Fruit fly (Drosophila melanogaster): ENCODE measurements around the gene Ccp84Ag.

Gene Ccp84Ag

dm6 chr3R:6665117-6665654 is 21.3 kb upstream of the Ccp84Ag start:
- TF ChIP-seq vri (GFP tag; optimal IDR thresholded peaks at IDR 0.05) (no peak), CG11294 (GFP tag; IDR thresholded peaks at IDR 0.05) (peak; percentile 11; the same call in 1 of the 2 replicates), fkh (GFP tag; optimal IDR thresholded peaks at IDR 0.05) (peak; percentile 87), eg (GFP tag; IDR thresholded peaks at IDR 0.05) (no peak), CG34406 (GFP tag; optimal IDR thresholded peaks at IDR 0.05) (no peak), CG10669 (GFP tag; optimal IDR thresholded peaks at IDR 0.05) (no peak), CG6276 (GFP tag; optimal IDR thresholded peaks at IDR 0.05) (peak; percentile 23), Hr4 (GFP tag; optimal IDR thresholded peaks at IDR 0.05) (peak; percentile 25), dsx (GFP tag; optimal IDR thresholded peaks at IDR 0.05; ENCODE audit: poor library complexity, severe bottlenecking) (peak; percentile 50), Ets96B (tag; optimal IDR thresholded peaks at IDR 0.05) (no peak), Smox (GFP tag; optimal IDR thresholded peaks at IDR 0.05) (no peak), OdsH (GFP tag; optimal IDR thresholded peaks at IDR 0.05) (no peak), ss (GFP tag; optimal IDR thresholded peaks at IDR 0.05) (no peak), CG6163 (GFP tag; IDR thresholded peaks at IDR 0.05) (no peak), Eip78C (GFP tag) (no peak)

dm6 chr3R:6667245-6667644 is 19.3 kb upstream of the Ccp84Ag start:
- TF ChIP-seq CG1621 (tag; optimal IDR thresholded peaks at IDR 0.05) (no peak), svp (GFP tag) (no peak), fkh (GFP tag; optimal IDR thresholded peaks at IDR 0.05) (peak; percentile 88), CG6276 (GFP tag; optimal IDR thresholded peaks at IDR 0.05) (no peak), Sox14 (GFP tag; optimal IDR thresholded peaks at IDR 0.05) (no peak), acj6 (GFP tag; optimal IDR thresholded peaks at IDR 0.05) (no peak), Smox (GFP tag; optimal IDR thresholded peaks at IDR 0.05) (no peak)

dm6 chr3R:6668234-6668633 is 18.3 kb upstream of the Ccp84Ag start:
- TF ChIP-seq CG31627 (GFP tag; optimal IDR thresholded peaks at IDR 0.05): no peak
- no peak for TF ChIP-seq pdm3 (GFP tag; optimal IDR thresholded peaks at IDR 0.05)
- TF ChIP-seq CG7368 (GFP tag; optimal IDR thresholded peaks at IDR 0.05): no peak
- no peak for TF ChIP-seq achi (GFP tag; optimal IDR thresholded peaks at IDR 0.05)
- TF ChIP-seq fd85E (GFP tag; optimal IDR thresholded peaks at IDR 0.05): no peak
- no peak for TF ChIP-seq fd59A (GFP tag; optimal IDR thresholded peaks at IDR 0.05)
- no peak for TF ChIP-seq CG8119 (GFP tag; IDR thresholded peaks at IDR 0.05)
- no peak for TF ChIP-seq CG11902 (GFP tag; optimal IDR thresholded peaks at IDR 0.05)
- TF ChIP-seq CG3032 (tag; optimal IDR thresholded peaks at IDR 0.05): no peak
- no peak for TF ChIP-seq Smox (GFP tag; optimal IDR thresholded peaks at IDR 0.05)
- TF ChIP-seq CG1621 (tag; optimal IDR thresholded peaks at IDR 0.05): no peak
- no peak for TF ChIP-seq OdsH (GFP tag; optimal IDR thresholded peaks at IDR 0.05)
- no peak for TF ChIP-seq Blimp-1 (GFP tag; optimal IDR thresholded peaks at IDR 0.05)

dm6 chr3R:6672303-6673007 is 14.1 kb upstream of the Ccp84Ag start:
- TF ChIP-seq CG8632 (GFP tag; optimal IDR thresholded peaks at IDR 0.05) (no peak), svp (GFP tag) (peak; percentile 25)

- TF ChIP-seq CG11762 (GFP tag; optimal IDR thresholded peaks at IDR 0.05; ENCODE audit: insufficient read depth) (no peak), CG1621 (tag; optimal IDR thresholded peaks at IDR 0.05) (no peak), cyc (GFP tag; optimal IDR thresholded peaks at IDR 0.05) (peak; percentile 43), CG31627 (GFP tag; optimal IDR thresholded peaks at IDR 0.05) (peak; percentile 21), CG15336 (GFP tag; IDR thresholded peaks at IDR 0.05) (no peak), Eip78C (GFP tag) (peak; percentile 70), CG16779 (tag; optimal IDR thresholded peaks at IDR 0.05) (no peak), CG8632 (GFP tag; optimal IDR thresholded peaks at IDR 0.05) (peak; percentile 7), CG6854 (GFP tag; optimal IDR thresholded peaks at IDR 0.05) (no peak), OdsH (GFP tag; optimal IDR thresholded peaks at IDR 0.05) (peak; percentile 10), esn (GFP tag; optimal IDR thresholded peaks at IDR 0.05) (peak; percentile 16), CG4318 (GFP tag; optimal IDR thresholded peaks at IDR 0.05) (no peak), Gug (GFP tag; IDR thresholded peaks at IDR 0.05) (no peak), CG6808 (GFP tag; optimal IDR thresholded peaks at IDR 0.05) (peak; percentile 30), Hr38 (GFP tag; optimal IDR thresholded peaks at IDR 0.05) (no peak), Met (GFP tag; optimal IDR thresholded peaks at IDR 0.05) (peak; percentile 46), CG8319 (GFP tag; optimal IDR thresholded peaks at IDR 0.05) (no peak), CG6792 (GFP tag; optimal IDR thresholded peaks at IDR 0.05) (peak; percentile 21), net (GFP tag; optimal IDR thresholded peaks at IDR 0.05) (no peak)
Measured at dm6 chr3R:6674548-6674947, 12.0 kb upstream of the Ccp84Ag start.
